Worm (Caenorhabditis elegans): ENCODE results near the gene rnr-2.

Gene rnr-2

DNA sequence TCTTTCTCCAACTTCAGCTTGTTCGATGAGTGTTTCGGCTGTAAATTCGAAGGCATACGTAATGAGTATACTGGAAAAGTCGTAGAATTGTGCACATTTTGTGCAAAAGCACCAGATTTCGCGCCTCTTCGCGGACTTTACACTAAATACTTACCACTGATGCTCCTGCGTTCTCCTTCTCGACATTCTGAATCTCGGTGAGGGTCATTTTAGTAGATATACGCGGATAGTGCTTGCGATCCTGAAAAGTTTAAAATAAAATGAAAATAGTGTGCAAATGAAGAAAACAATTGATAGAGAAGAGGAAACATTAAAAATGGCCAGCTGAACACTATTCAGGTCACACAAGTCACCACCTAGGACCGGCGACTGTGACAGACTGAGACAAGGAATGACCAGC lies at the start of gene rnr-2:
Gene rnr-2, minus strand, starts transcription at position 241 of the 400 bp plus-strand sequence.
- TF ChIP-seq ekl-4 (GFP tag; IDR thresholded peaks at IDR 0.05) (0 out of 2 replicates have a peak, but pooled peaks have one; percentile 39), chd-7 (tag; optimal IDR thresholded peaks at IDR 0.05) (no peak)

DNA sequence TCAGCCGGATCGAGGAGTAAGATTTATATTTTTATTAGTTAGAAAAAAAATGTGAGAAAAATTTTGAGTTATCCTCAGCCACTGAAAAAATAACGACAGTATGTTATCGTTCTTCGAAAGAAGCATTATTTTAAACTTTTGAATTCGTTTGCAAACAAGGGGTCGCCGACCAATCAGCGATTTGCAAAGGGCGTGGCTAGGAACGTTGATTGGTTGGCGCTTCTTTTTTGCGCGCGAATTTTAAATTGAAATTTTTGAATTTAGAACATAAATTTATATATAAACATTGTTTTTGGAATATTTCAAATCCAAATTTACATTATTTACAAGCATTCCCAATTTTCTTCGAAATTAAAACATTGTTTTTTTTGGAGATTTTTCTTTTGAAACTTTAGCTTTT lies 48.4 kb upstream of the rnr-2 start:
- TF ChIP-seq ztf-18 (tag; optimal IDR thresholded peaks at IDR 0.05) (no peak), nfyb-1 (GFP tag; IDR thresholded peaks at IDR 0.05) (0 out of 2 replicates have a peak, but pooled peaks have one; percentile 40)

DNA sequence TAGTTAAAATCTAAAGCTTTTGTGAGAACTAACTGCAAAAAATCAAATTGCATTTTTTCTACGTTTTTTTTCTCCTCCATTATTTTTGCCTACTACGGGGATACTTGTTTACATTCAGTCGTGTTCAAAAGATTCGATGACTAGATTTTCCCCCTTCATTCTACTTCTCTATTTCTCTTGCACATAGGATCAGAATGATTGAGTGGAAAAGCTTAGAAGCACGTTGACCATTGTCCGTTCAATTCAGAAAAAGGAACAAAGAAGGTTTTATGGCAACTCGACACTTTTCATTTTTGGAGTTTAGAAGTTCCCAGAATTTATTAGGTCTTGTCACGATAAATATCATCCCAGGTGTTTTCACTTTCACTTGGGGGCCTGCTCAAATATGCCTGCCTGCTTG lies 42.5 kb upstream of the rnr-2 start:
- TF ChIP-seq efl-1 (GFP tag; optimal IDR thresholded peaks at IDR 0.05), result no peak
- TF ChIP-seq rcor-1 (GFP tag; IDR thresholded peaks at IDR 0.05), result no peak
- no peak for TF ChIP-seq atf-7 (tag; optimal IDR thresholded peaks at IDR 0.05)
- no peak for TF ChIP-seq Y67H2A.10 (GFP tag; conservative IDR thresholded peaks at IDR 0.05)
- TF ChIP-seq madf-8 (GFP tag; conservative IDR thresholded peaks at IDR 0.05), result no peak
- TF ChIP-seq unc-62 (GFP tag; optimal IDR thresholded peaks at IDR 0.05), result no peak
- TF ChIP-seq ama-1 (optimal IDR thresholded peaks at IDR 0.05), result no peak
- TF ChIP-seq ama-1 (GFP tag; optimal IDR thresholded peaks at IDR 0.05), result no peak
- no peak for TF ChIP-seq him-1 (tag; optimal IDR thresholded peaks at IDR 0.05)
- TF ChIP-seq B0035.1 (tag; optimal IDR thresholded peaks at IDR 0.05), result no peak
- no peak for TF ChIP-seq sdz-38 (tag; optimal IDR thresholded peaks at IDR 0.05)
- TF ChIP-seq hlh-26 (GFP tag; conservative IDR thresholded peaks at IDR 0.05), result no peak
- TF ChIP-seq egl-44 (GFP tag; IDR thresholded peaks at IDR 0.05), result no peak
- no peak for TF ChIP-seq ztf-25 (GFP tag; IDR thresholded peaks at IDR 0.05)

DNA sequence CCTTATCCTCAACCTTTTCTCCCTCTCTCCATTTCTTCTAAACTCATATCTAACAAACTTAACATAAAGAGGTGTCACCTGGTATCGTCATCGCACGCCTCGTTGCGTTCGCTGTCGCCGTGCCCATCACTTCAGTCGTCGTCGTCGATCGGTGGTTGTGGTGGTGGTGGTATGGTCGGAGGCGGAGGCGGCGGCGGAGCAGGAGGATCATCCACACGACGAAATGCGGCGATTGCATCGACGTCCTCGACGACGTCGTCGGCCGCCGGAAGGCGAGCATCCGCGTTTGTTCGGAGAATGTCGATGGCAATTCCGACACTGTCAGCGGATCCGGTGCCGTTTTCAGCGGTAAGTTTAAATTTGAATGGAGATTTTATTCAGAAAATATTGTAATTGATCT lies 39.3 kb upstream of the rnr-2 start:
- TF ChIP-seq lin-54 (GFP tag; optimal IDR thresholded peaks at IDR 0.05), result no peak
- no peak for TF ChIP-seq K11D2.4 (GFP tag; IDR thresholded peaks at IDR 0.05)
- no peak for TF ChIP-seq unc-130 (GFP tag; optimal IDR thresholded peaks at IDR 0.05)
- no peak for TF ChIP-seq nhr-179 (tag; optimal IDR thresholded peaks at IDR 0.05)
- no peak for TF ChIP-seq tbx-9 (tag; optimal IDR thresholded peaks at IDR 0.05; ENCODE audit: borderline replicate concordance)
- no peak for TF ChIP-seq repo-1 (tag; optimal IDR thresholded peaks at IDR 0.05)
- no peak for TF ChIP-seq B0019.2 (GFP tag; conservative IDR thresholded peaks at IDR 0.05)
- no peak for TF ChIP-seq somi-1 (GFP tag; optimal IDR thresholded peaks at IDR 0.05)
- TF ChIP-seq akir-1 (GFP tag; optimal IDR thresholded peaks at IDR 0.05), result no peak
- TF ChIP-seq F22D6.2 (tag; optimal IDR thresholded peaks at IDR 0.05), result no peak
- TF ChIP-seq Y67H2A.10 (GFP tag; conservative IDR thresholded peaks at IDR 0.05), result no peak
- no peak for TF ChIP-seq D2030.7 (GFP tag; IDR thresholded peaks at IDR 0.05)
- no peak for TF ChIP-seq fkh-3 (tag; optimal IDR thresholded peaks at IDR 0.05)
- 0 out of 2 replicates have a peak, but pooled peaks have one; percentile 58 for TF ChIP-seq bed-2 (GFP tag; IDR thresholded peaks at IDR 0.05)
- peak; percentile 88 for TF ChIP-seq zfh-2 (GFP tag; conservative IDR thresholded peaks at IDR 0.05)
- no peak for TF ChIP-seq nhr-120 (GFP tag; IDR thresholded peaks at IDR 0.05)
- no peak for TF ChIP-seq ztf-22 (GFP tag; optimal IDR thresholded peaks at IDR 0.05)
- peak; percentile 58; the same call in 1 of the 2 replicates for TF ChIP-seq egrh-3 (GFP tag; IDR thresholded peaks at IDR 0.05)
- TF ChIP-seq pbrm-1 (GFP tag; IDR thresholded peaks at IDR 0.05), result no peak
- TF ChIP-seq ztf-18 (tag; optimal IDR thresholded peaks at IDR 0.05), result no peak
